Fruit fly (Drosophila melanogaster) whole organism, embryonic: ENCODE results near the gene IntS2.
A peak's percentile ranks its signal among the peaks of the same experiment; 100 is the strongest.

Experiments used
- Ada2b ChIP-seq: fragments of 200-800 bp; sonication (Bioruptor generic); IDR thresholded peaks from 2 replicates; pipeline ENCODE4 v1.3.6; 2022; ENCODE audit warnings: missing biosample characterization, missing genetic modification characterization
- Atf3 ChIP-seq: fragments of 200-800 bp; sonication (Bioruptor generic); optimal IDR thresholded peaks from 3 replicates; lab custom pipeline; 2016; ENCODE audit warnings: missing biosample characterization, missing genetic modification characterization
- BEAF-32 ChIP-seq: fragments of 200-800 bp; sonication (Bioruptor generic); optimal IDR thresholded peaks from 3 replicates; lab custom pipeline; 2017; ENCODE audit warnings: missing biosample characterization, missing genetic modification characterization, mild to moderate bottlenecking, moderate library complexity, missing genetic modification reagents
- CG10274 ChIP-seq: fragments of 200-800 bp; sonication (Bioruptor generic); optimal IDR thresholded peaks from 3 replicates; lab custom pipeline; 2017; ENCODE audit warnings: missing biosample characterization, mild to moderate bottlenecking, missing genetic modification characterization
- CG10321 ChIP-seq: fragments of 200-800 bp; sonication (Bioruptor generic); IDR thresholded peaks from 2 replicates; pipeline ENCODE4 v1.3.6; 2022; ENCODE audit warnings: missing biosample characterization, missing genetic modification characterization
- CG11504 ChIP-seq: fragments of 200-800 bp; sonication (Bioruptor generic); optimal IDR thresholded peaks from 3 replicates; lab custom pipeline; 2019; ENCODE audit warnings: missing biosample characterization, mild to moderate bottlenecking, missing genetic modification characterization, moderate library complexity
- CG11560 ChIP-seq: fragments of 200-800 bp; sonication (Bioruptor generic); IDR thresholded peaks from 3 replicates; pipeline ENCODE4 v1.3.6; 2022; ENCODE audit warnings: missing biosample characterization, missing genetic modification characterization
- CG11696 ChIP-seq: fragments of 200-800 bp; sonication (Bioruptor generic); IDR thresholded peaks from 2 replicates; pipeline ENCODE4 v1.3.6; 2022; ENCODE audit warnings: missing biosample characterization, missing genetic modification characterization
- CG14050 ChIP-seq: fragments of 200-800 bp; sonication (Bioruptor generic); IDR thresholded peaks from 3 replicates; pipeline ENCODE4 v1.3.6; 2022; ENCODE audit warnings: missing biosample characterization, missing genetic modification characterization
- CG14710 ChIP-seq: fragments of 200-800 bp; sonication (Bioruptor generic); optimal IDR thresholded peaks from 3 replicates; lab custom pipeline; 2019; ENCODE audit warnings: missing biosample characterization, mild to moderate bottlenecking, missing genetic modification characterization, moderate library complexity
- CG15073 ChIP-seq: fragments of 200-800 bp; sonication (Bioruptor generic); optimal IDR thresholded peaks from 2 replicates; lab custom pipeline; 2016; ENCODE audit warnings: missing biosample characterization, missing genetic modification characterization
- CG2678 ChIP-seq: fragments of 200-800 bp; sonication (Bioruptor generic); optimal IDR thresholded peaks from 3 replicates; lab custom pipeline; 2019; ENCODE audit warnings: missing biosample characterization, mild to moderate bottlenecking, missing genetic modification characterization, moderate library complexity
- CG31388 ChIP-seq: fragments of 200-800 bp; sonication (Bioruptor generic); optimal IDR thresholded peaks from 2 replicates; lab custom pipeline; 2016; ENCODE audit warnings: missing biosample characterization, missing genetic modification characterization
- CG33213 ChIP-seq: fragments of 200-800 bp; sonication (Bioruptor generic); optimal IDR thresholded peaks from 3 replicates; lab custom pipeline; 2016; ENCODE audit warnings: missing biosample characterization, missing genetic modification characterization
- CG6689 ChIP-seq: fragments of 200-800 bp; sonication (Bioruptor generic); IDR thresholded peaks from 2 replicates; pipeline ENCODE4 v1.3.6; 2022; ENCODE audit warnings: missing biosample characterization, missing genetic modification characterization
- CG6765 ChIP-seq: fragments of 200-800 bp; sonication (Bioruptor generic); optimal IDR thresholded peaks from 3 replicates; lab custom pipeline; 2017; ENCODE audit warnings: missing biosample characterization, mild to moderate bottlenecking, missing genetic modification characterization
- CG8924 ChIP-seq: fragments of 200-800 bp; optimal IDR thresholded peaks from 3 replicates; lab custom pipeline; 2019; ENCODE audit warnings: missing biosample characterization, mild to moderate bottlenecking, missing genetic modification characterization, moderate library complexity
- CG9727 ChIP-seq: fragments of 200-800 bp; sonication (Bioruptor generic); optimal IDR thresholded peaks from 3 replicates; lab custom pipeline; 2017; ENCODE audit warnings: missing biosample characterization, mild to moderate bottlenecking, missing genetic modification characterization
- GATAe ChIP-seq: fragments of 200-800 bp; sonication (Bioruptor generic); conservative IDR thresholded peaks from 2 replicates; pipeline ENCODE4 v1.3.6; 2022; ENCODE audit warnings: missing biosample characterization, missing genetic modification characterization
- HmgD ChIP-seq: fragments of 200-800 bp; sonication (Bioruptor generic); optimal IDR thresholded peaks from 3 replicates; lab custom pipeline; 2016; ENCODE audit warnings: missing biosample characterization, missing genetic modification characterization
- Lpt ChIP-seq: fragments of >200 bp; optimal IDR thresholded peaks from 2 replicates; lab custom pipeline; 2018; ENCODE audit warnings: missing biosample characterization, missing genetic modification characterization
- NK7.1 ChIP-seq: fragments of 200-800 bp; sonication (Bioruptor generic); optimal IDR thresholded peaks from 3 replicates; lab custom pipeline; 2016; ENCODE audit warnings: missing biosample characterization, missing genetic modification characterization
- Neu2 ChIP-seq: fragments of 200-800 bp; sonication (Bioruptor generic); optimal IDR thresholded peaks from 3 replicates; lab custom pipeline; 2016; ENCODE audit warnings: missing biosample characterization, missing genetic modification characterization, borderline replicate concordance
- Oli ChIP-seq: fragments of 200-800 bp; sonication (Bioruptor generic); optimal IDR thresholded peaks from 2 replicates; lab custom pipeline; 2018; ENCODE audit warnings: missing biosample characterization, mild to moderate bottlenecking, missing genetic modification characterization, moderate library complexity
- Opbp ChIP-seq: fragments of 200-800 bp; sonication (Bioruptor generic); IDR thresholded peaks from 3 replicates; pipeline ENCODE4 v1.3.6; 2022; ENCODE audit warnings: missing biosample characterization, missing genetic modification characterization; ENCODE audit not compliant: partially characterized antibody
- Poxn ChIP-seq: fragments of 200-800 bp; sonication (Bioruptor generic); IDR thresholded peaks from 2 replicates; pipeline ENCODE4 v1.3.6; 2022; ENCODE audit warnings: missing biosample characterization, missing genetic modification characterization
- Six4 ChIP-seq: fragments of 200-800 bp; sonication (Bioruptor generic); optimal IDR thresholded peaks from 2 replicates; lab custom pipeline; 2016; ENCODE audit warnings: missing biosample characterization, missing genetic modification characterization
- Sry-δ ChIP-seq: fragments of 200-800 bp; sonication (Bioruptor generic); optimal IDR thresholded peaks from 2 replicates; lab custom pipeline; 2016; ENCODE audit warnings: missing biosample characterization, missing genetic modification characterization
- bbx ChIP-seq: fragments of 200-800 bp; sonication (Bioruptor generic); IDR thresholded peaks from 2 replicates; pipeline ENCODE4 v1.3.6; 2022; ENCODE audit warnings: missing biosample characterization, missing genetic modification characterization; ENCODE audit not compliant: partially characterized antibody
- bsh ChIP-seq, 2 experiments: fragments of 200-800 bp; sonication (Bioruptor generic); optimal IDR thresholded peaks; 2 replicates each; lab custom pipeline; 2017 to 2018; ENCODE audit warnings: mild to moderate bottlenecking in 2 of 2, missing biosample characterization in 2 of 2, missing genetic modification characterization in 2 of 2, moderate library complexity in 1 of 2
- chif ChIP-seq, 2 experiments: fragments of 200-800 bp; sonication (Bioruptor generic); optimal IDR thresholded peaks; 3 replicates each; lab custom pipeline; 2016; ENCODE audit warnings: missing biosample characterization in 2 of 2, missing genetic modification characterization in 2 of 2
- crp ChIP-seq, 2 experiments: fragments of 200-800 bp; sonication (Bioruptor generic); optimal IDR thresholded peaks; 2 replicates in 1 of 2; 3 replicates in 1 of 2; lab custom pipeline; 2017; ENCODE audit warnings: missing biosample characterization in 2 of 2, missing genetic modification characterization in 2 of 2, mild to moderate bottlenecking in 1 of 2, moderate library complexity in 1 of 2
- dan ChIP-seq: fragments of 200-800 bp; sonication (Bioruptor generic); IDR thresholded peaks from 2 replicates; pipeline ENCODE4 v1.3.6; 2022; ENCODE audit warnings: missing biosample characterization, missing genetic modification characterization
- danr ChIP-seq: fragments of 200-800 bp; sonication (Bioruptor generic); IDR thresholded peaks from 2 replicates; pipeline ENCODE4 v1.3.6; 2022; ENCODE audit warnings: missing biosample characterization, missing genetic modification characterization
- eve ChIP-seq, 2 experiments: fragments of >200 bp; optimal IDR thresholded peaks; 2 replicates each; lab custom pipeline; 2017; ENCODE audit warnings: missing biosample characterization in 2 of 2, missing genetic modification characterization in 2 of 2
- ewg ChIP-seq: fragments of 200-800 bp; sonication (Bioruptor generic); optimal IDR thresholded peaks from 3 replicates; lab custom pipeline; 2017; ENCODE audit warnings: mild to moderate bottlenecking, missing biosample characterization, missing genetic modification reagents, missing genetic modification characterization
- fd3F ChIP-seq: fragments of 200-800 bp; sonication (Bioruptor generic); optimal IDR thresholded peaks from 2 replicates; lab custom pipeline; 2018; ENCODE audit warnings: missing biosample characterization, mild to moderate bottlenecking, missing genetic modification characterization, moderate library complexity
- hbn ChIP-seq: fragments of 200-800 bp; sonication (Bioruptor generic); IDR thresholded peaks from 2 replicates; pipeline ENCODE4 v1.3.6; 2022; ENCODE audit warnings: missing biosample characterization, missing genetic modification characterization; ENCODE audit not compliant: partially characterized antibody
- ind ChIP-seq: fragments of 200-800 bp; sonication (Bioruptor generic); optimal IDR thresholded peaks from 3 replicates; lab custom pipeline; 2016; ENCODE audit warnings: missing biosample characterization, missing genetic modification characterization
- jing ChIP-seq: fragments of 200-800 bp; sonication (Bioruptor generic); optimal IDR thresholded peaks from 2 replicates; lab custom pipeline; 2018; ENCODE audit warnings: missing biosample characterization, mild to moderate bottlenecking, missing genetic modification characterization
- kay ChIP-seq: fragments of 200-800 bp; sonication (Bioruptor generic); optimal IDR thresholded peaks from 2 replicates; lab custom pipeline; 2016; ENCODE audit warnings: missing biosample characterization, missing genetic modification characterization
- kni ChIP-seq: fragments of 200-800 bp; sonication (Bioruptor generic); optimal IDR thresholded peaks from 3 replicates; lab custom pipeline; 2017; ENCODE audit warnings: mild to moderate bottlenecking, missing biosample characterization, missing genetic modification reagents, missing genetic modification characterization
- lab ChIP-seq: fragments of 200-800 bp; sonication (Bioruptor generic); optimal IDR thresholded peaks from 3 replicates; lab custom pipeline; 2017; ENCODE audit warnings: missing biosample characterization, missing genetic modification characterization, mild to moderate bottlenecking, moderate library complexity, missing genetic modification reagents
- otp ChIP-seq: fragments of 200-800 bp; sonication (Bioruptor generic); IDR thresholded peaks from 3 replicates; pipeline ENCODE4, ENCODE4 v1.3.6; 2022; ENCODE audit warnings: missing biosample characterization, missing genetic modification characterization
- sens-2 ChIP-seq: fragments of 200-800 bp; sonication (Bioruptor generic); IDR thresholded peaks from 2 replicates; pipeline ENCODE4 v1.3.6; 2022; ENCODE audit warnings: missing biosample characterization, missing genetic modification characterization
- sna ChIP-seq: fragments of 200-800 bp; sonication (Bioruptor generic); IDR thresholded peaks from 2 replicates; pipeline ENCODE4 v1.3.6; 2022; ENCODE audit warnings: missing biosample characterization, missing genetic modification characterization; ENCODE audit not compliant: partially characterized antibody
- stc ChIP-seq: fragments of 200-800 bp; sonication (Bioruptor generic); IDR thresholded peaks from 2 replicates; pipeline ENCODE4 v1.3.6; 2022; ENCODE audit warnings: missing biosample characterization, missing genetic modification characterization
- usp ChIP-seq: fragments of >200 bp; optimal IDR thresholded peaks from 2 replicates; lab custom pipeline; 2017; ENCODE audit warnings: missing biosample characterization, missing genetic modification characterization
- wor ChIP-seq: fragments of 200-800 bp; sonication (Bioruptor generic); IDR thresholded peaks from 2 replicates; pipeline ENCODE4 v1.3.6; 2022; ENCODE audit warnings: missing biosample characterization, missing genetic modification characterization
- zfh1 ChIP-seq: fragments of 200-800 bp; sonication (Bioruptor generic); IDR thresholded peaks from 3 replicates; pipeline ENCODE4 v1.3.6; 2022; ENCODE audit warnings: missing biosample characterization, missing genetic modification characterization

IntS2 gene

dm6 chrX:17624983-17625401 lies 31.6 kb downstream of the IntS2 start (continued):
- TF ChIP-seq sna (GFP tag; lab: Robert Waterston, UW) (no peak), dan (GFP tag; lab: Robert Waterston, UW) (no peak), kni (peak; percentile 63), fd3F (GFP tag; lab: Kevin White, UChicago) (peak; percentile 89), Six4 (peak; percentile 72), stc (GFP tag; lab: Robert Waterston, UW) (peak; percentile 88), CG11504 (tag; lab: Kevin White, UChicago) (peak; percentile 92), CG2678 (tag; lab: Kevin White, UChicago) (peak; percentile 94), kay (GFP tag; lab: Kevin White, UChicago) (peak; percentile 72), lab (GFP tag; lab: Kevin White, UChicago) (peak; percentile 93), eve (GFP tag; optimal IDR thresholded peaks at IDR 0.05; lab: Kevin White, UChicago) (peak in 1 of 2 experiments; percentile 98), CG8924 (tag; lab: Kevin White, UChicago) (peak; percentile 90), CG9727 (peak; percentile 84), hbn (GFP tag; lab: Robert Waterston, UW) (no peak), Neu2 (GFP tag; lab: Kevin White, UChicago) (no peak), Oli (tag; lab: Kevin White, UChicago) (peak; percentile 92), CG6765 (GFP tag; lab: Kevin White, UChicago) (peak; percentile 89), Poxn (peak; percentile 50; the same call in 1 of the 2 replicates), Sry-δ (GFP tag; lab: Kevin White, UChicago) (peak; percentile 41), CG6689 (GFP tag; lab: Robert Waterston, UW) (peak; percentile 83), CG11696 (peak; percentile 54; the same call in 1 of the 2 replicates), CG10321 (GFP tag; lab: Robert Waterston, UW) (peak; percentile 67), ind (peak; percentile 85), bsh (GFP tag; optimal IDR thresholded peaks at IDR 0.05; lab: Kevin White, UChicago) (peak; percentile 71 to 82), chif (GFP tag; optimal IDR thresholded peaks at IDR 0.05; lab: Kevin White, UChicago) (peak; percentile 68 to 78), wor (GFP tag; lab: Robert Waterston, UW) (peak; percentile 50; the same call in 1 of the 2 replicates), bbx (GFP tag; lab: Robert Waterston, UW) (no peak), CG14710 (tag; lab: Kevin White, UChicago) (peak; percentile 65), zfh1 (peak; percentile 69; the same call in 2 of the 3 replicates), Opbp (GFP tag; lab: Robert Waterston, UW) (no peak), CG10274 (GFP tag; lab: Kevin White, UChicago) (peak; percentile 79), NK7.1 (GFP tag; lab: Kevin White, UChicago) (peak; percentile 83), danr (GFP tag; lab: Robert Waterston, UW) (peak; percentile 72), Ada2b (GFP tag; lab: Robert Waterston, UW) (peak; percentile 78), usp (GFP tag; lab: Kevin White, UChicago) (no peak), Atf3 (GFP tag; lab: Kevin White, UChicago) (peak; percentile 22), BEAF-32 (GFP tag; lab: Kevin White, UChicago) (peak; percentile 12), CG33213 (GFP tag; lab: Kevin White, UChicago) (peak; percentile 51), CG11560 (peak; percentile 34; the same call in 2 of the 3 replicates), CG31388 (peak; percentile 57), jing (GFP tag; lab: Kevin White, UChicago) (peak; percentile 75), otp (GFP tag; lab: Robert Waterston, UW) (0 out of 3 replicates have a peak, but pooled peaks have one; percentile 44), sens-2 (GFP tag; lab: Robert Waterston, UW) (no peak; the same call in 1 of the 2 replicates), GATAe (GFP tag; lab: Robert Waterston, UW) (no peak), CG15073 (peak; percentile 37), Lpt (GFP tag; lab: Kevin White, UChicago) (no peak), ewg (GFP tag; lab: Kevin White, UChicago) (peak; percentile 67), HmgD (GFP tag; lab: Kevin White, UChicago) (peak; percentile 42), crp (GFP tag; optimal IDR thresholded peaks at IDR 0.05; lab: Kevin White, UChicago) (peak in 1 of 2 experiments; percentile 47), CG14050 (GFP tag; lab: Robert Waterston, UW) (peak; percentile 78)
